Worm (Caenorhabditis elegans): Measurements from ENCODE around the gene ltd-1.

The ltd-1 gene

DNA sequence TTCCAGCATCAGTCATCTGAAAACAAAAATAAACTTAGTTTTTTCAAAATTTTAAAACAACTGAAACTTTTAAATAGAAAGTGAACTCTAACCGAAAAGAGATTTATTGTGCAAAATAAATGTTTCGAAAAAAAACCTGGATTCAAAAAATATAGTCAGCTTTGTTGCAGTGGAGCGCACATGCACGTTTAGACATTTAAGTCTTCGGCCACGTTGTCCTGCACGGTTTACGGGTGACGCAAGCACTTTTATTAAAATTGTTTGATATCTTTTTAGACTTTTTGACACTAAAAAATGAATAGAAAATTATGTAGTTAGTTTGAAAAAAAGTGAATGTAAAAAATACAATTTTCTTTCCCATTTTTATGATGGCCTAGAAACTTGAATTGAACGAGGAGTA, 53.1 kb downstream of the ltd-1 start, which contains the start of the genes ubh-4 and algn-6 (continued):
- TF ChIP-seq nhr-90 (tag; optimal IDR thresholded peaks at IDR 0.05; ENCODE audit: poor library complexity) (peak; percentile 53), ceh-8 (GFP tag; optimal IDR thresholded peaks at IDR 0.05) (no peak), lir-3 (tag; optimal IDR thresholded peaks at IDR 0.05; ENCODE audit: poor library complexity) (peak; percentile 80), sptf-1 (tag; optimal IDR thresholded peaks at IDR 0.05) (no peak), snpc-4 (tag; optimal IDR thresholded peaks at IDR 0.05) (peak; percentile 8), mdl-1 (tag; optimal IDR thresholded peaks at IDR 0.05) (peak in 1 of 2 experiments; percentile 17), isw-1 (GFP tag; IDR thresholded peaks at IDR 0.05) (peak; percentile 34), rnt-1 (tag; optimal IDR thresholded peaks at IDR 0.05) (peak; percentile 74), efl-1 (optimal IDR thresholded peaks at IDR 0.05) (peak; percentile 67), efl-1 (GFP tag; optimal IDR thresholded peaks at IDR 0.05 in 1 of 2) (peak; percentile 63 to 96), mef-2 (tag; optimal IDR thresholded peaks at IDR 0.05) (no peak), nhr-237 (tag; optimal IDR thresholded peaks at IDR 0.05) (no peak), unc-130 (tag; optimal IDR thresholded peaks at IDR 0.05) (peak; percentile 34), tbx-2 (tag; optimal IDR thresholded peaks at IDR 0.05) (peak; percentile 53), unc-86 (tag; optimal IDR thresholded peaks at IDR 0.05) (peak; percentile 23), Y116A8C.19 (tag; optimal IDR thresholded peaks at IDR 0.05; ENCODE audit: borderline replicate concordance) (no peak), hpl-2 (GFP tag; optimal IDR thresholded peaks at IDR 0.05) (no peak), unc-98 (GFP tag; IDR thresholded peaks at IDR 0.05) (no peak), lin-13 (GFP tag; optimal IDR thresholded peaks at IDR 0.05) (no peak), nhr-12 (tag; optimal IDR thresholded peaks at IDR 0.05) (no peak), nhr-84 (tag; optimal IDR thresholded peaks at IDR 0.05) (no peak), hlh-17 (GFP tag; optimal IDR thresholded peaks at IDR 0.05; ENCODE audit: borderline replicate concordance) (no peak), grh-1 (GFP tag; IDR thresholded peaks at IDR 0.05) (no peak), nhr-20 (tag; optimal IDR thresholded peaks at IDR 0.05) (peak; percentile 72), vab-15 (tag; optimal IDR thresholded peaks at IDR 0.05) (peak; percentile 6), efl-3 (GFP tag; optimal IDR thresholded peaks at IDR 0.05) (no peak), ztf-4 (tag; optimal IDR thresholded peaks at IDR 0.05) (no peak), aha-1 (tag; optimal IDR thresholded peaks at IDR 0.05) (no peak), ama-1 (optimal IDR thresholded peaks at IDR 0.05) (no peak), ets-5 (GFP tag; IDR thresholded peaks at IDR 0.05) (no peak), unc-30 (tag; optimal IDR thresholded peaks at IDR 0.05) (no peak), lin-39 (tag; optimal IDR thresholded peaks at IDR 0.05) (no peak), fkh-8 (tag; optimal IDR thresholded peaks at IDR 0.05) (peak; percentile 49), ces-1 (GFP tag; optimal IDR thresholded peaks at IDR 0.05) (no peak), ztf-11 (tag; optimal IDR thresholded peaks at IDR 0.05) (peak in 1 of 2 experiments; percentile 43), unc-62 (GFP tag; optimal IDR thresholded peaks at IDR 0.05) (no peak), F16B12.6 (tag; optimal IDR thresholded peaks at IDR 0.05) (no peak), fkh-4 (tag; optimal IDR thresholded peaks at IDR 0.05; ENCODE audit: borderline replicate concordance) (no peak)

Data from whole organism, L1 larva.